Worm (Caenorhabditis elegans) whole organism, late embryonic: ENCODE results near the gene C07G1.6.

Source experiments
- F13H6.1 ChIP-seq: sonication (generic microtip); optimal IDR thresholded peaks from 2 replicates; lab custom pipeline; 2016; ENCODE audit warnings: missing genetic modification characterization, missing compliant biosample characterization
- elt-2 ChIP-seq: sonication (generic microtip); optimal IDR thresholded peaks from 2 replicates; lab custom pipeline; 2016; ENCODE audit warnings: missing genetic modification reagents, missing genetic modification characterization, missing compliant biosample characterization
- ets-4 ChIP-seq: sonication (generic microtip); optimal IDR thresholded peaks from 2 replicates; lab custom pipeline; 2016; ENCODE audit warnings: missing genetic modification characterization, missing compliant biosample characterization
- eyg-1 ChIP-seq: sonication (generic microtip); optimal IDR thresholded peaks from 2 replicates; lab custom pipeline; 2016; ENCODE audit warnings: missing genotype, missing genetic modification characterization, missing compliant biosample characterization
- fax-1 ChIP-seq: sonication (generic microtip); optimal IDR thresholded peaks from 2 replicates; lab custom pipeline; 2016; ENCODE audit warnings: missing genotype, missing genetic modification characterization, missing compliant biosample characterization
- fkh-10 ChIP-seq: fragments of 150-350 bp; optimal IDR thresholded peaks from 2 replicates; lab custom pipeline; 2014; ENCODE audit warnings: missing biosample characterization, missing genetic modification reagents, missing genetic modification characterization
- fkh-6 ChIP-seq: sonication (generic microtip); optimal IDR thresholded peaks from 2 replicates; lab custom pipeline; 2016; ENCODE audit warnings: missing genetic modification characterization, missing compliant biosample characterization
- nfya-1 ChIP-seq: sonication (generic microtip); optimal IDR thresholded peaks from 2 replicates; lab custom pipeline; 2017; ENCODE audit warnings: missing genetic modification characterization, mild to moderate bottlenecking, missing compliant biosample characterization, antibody characterized with exemption, moderate library complexity
- nhr-11 ChIP-seq: fragments of 150-350 bp; optimal IDR thresholded peaks from 2 replicates; lab custom pipeline; 2014; ENCODE audit warnings: missing biosample characterization, missing genetic modification characterization

ce11 chrIV:8247341-8247740 lies 37.1 kb upstream of the C07G1.6 start:
- TF ChIP-seq ets-4 (tag; lab: Kevin White, UChicago): no peak
- TF ChIP-seq elt-2 (tag; lab: Kevin White, UChicago): no peak
- TF ChIP-seq fax-1: no peak
- no peak for TF ChIP-seq nhr-11 (tag; lab: Kevin White, UChicago)
- TF ChIP-seq fkh-6 (tag; lab: Kevin White, UChicago): no peak
- TF ChIP-seq eyg-1 (tag; lab: Kevin White, UChicago): no peak
- no peak for TF ChIP-seq fkh-10 (GFP tag; lab: Kevin White, UChicago)
- TF ChIP-seq nfya-1 (tag; lab: Kevin White, UChicago): no peak
- no peak for TF ChIP-seq F13H6.1 (tag; lab: Kevin White, UChicago)
